2 fruit fly cellular contexts compared by ENCODE assay signal in genomic region chr3L:4072717-4073116, dm6.
TF ChIP-seq lines count a peak whose summit lies in the region.

No protein-coding gene starts in this region.

- TF ChIP-seq CTCF in S2 (optimal IDR thresholded peaks at IDR 0.05; lab: Kevin White, UChicago) = peak; percentile 74 to 76
- TF ChIP-seq CTCF in whole organism, embryonic (GFP tag; optimal IDR thresholded peaks at IDR 0.05; lab: Kevin White, UChicago) = peak; percentile 89

TF ChIP-seq in whole organism, embryonic, 481 proteins besides CTCF, POLR2A, EP300 and RAD21:
- TF ChIP-seq H2.0 (GFP tag; IDR thresholded peaks at IDR 0.05; lab: Robert Waterston, UW) (no peak), CG8089 (GFP tag; optimal IDR thresholded peaks at IDR 0.05; lab: Kevin White, UChicago) (no peak), CG1647 (GFP tag; optimal IDR thresholded peaks at IDR 0.05; lab: Kevin White, UChicago) (no peak), Med (GFP tag; lab: Kevin White, UChicago) (peak; percentile 72), CG13894 (tag; optimal IDR thresholded peaks at IDR 0.05; lab: Kevin White, UChicago) (peak; percentile 30), H15 (GFP tag; IDR thresholded peaks at IDR 0.05; lab: Robert Waterston, UW) (0 out of 3 replicates have a peak, but pooled peaks have one; percentile 17), chinmo (GFP tag; IDR thresholded peaks at IDR 0.05; lab: Robert Waterston, UW; ENCODE audit: partially characterized antibody) (0 out of 4 replicates have a peak, but pooled peaks have one; percentile 14), D19A (tag; optimal IDR thresholded peaks at IDR 0.05; lab: Kevin White, UChicago) (no peak), ash1 (GFP tag; optimal IDR thresholded peaks at IDR 0.05; lab: Kevin White, UChicago) (no peak), Dip2 (GFP tag; IDR thresholded peaks at IDR 0.05; lab: Robert Waterston, UW) (peak; percentile 84), org-1 (GFP tag; optimal IDR thresholded peaks at IDR 0.05; lab: Kevin White, UChicago) (no peak), bigmax (GFP tag; optimal IDR thresholded peaks at IDR 0.05; lab: Kevin White, UChicago) (no peak), dpn (GFP tag; optimal IDR thresholded peaks at IDR 0.05; lab: Kevin White, UChicago) (no peak), CG4404 (GFP tag; IDR thresholded peaks at IDR 0.05; lab: Robert Waterston, UW) (no peak), az2 (GFP tag; optimal IDR thresholded peaks at IDR 0.05; lab: Kevin White, UChicago) (no peak)
